Worm (Caenorhabditis elegans) whole organism, early embryonic: ENCODE results near the gene Y46G5A.29.

ENCODE experiments used
- B0310.2 ChIP-seq: sonication (generic microtip); optimal IDR thresholded peaks from 2 replicates; lab custom pipeline; 2016; ENCODE audit warnings: mild to moderate bottlenecking, missing genetic modification characterization, missing compliant biosample characterization
- F13C5.2 ChIP-seq: sonication (generic microtip); optimal IDR thresholded peaks from 2 replicates; lab custom pipeline; 2017; ENCODE audit warnings: mild to moderate bottlenecking, missing genetic modification characterization, inconsistent platforms, missing compliant biosample characterization
- aly-1 ChIP-seq: sonication (generic microtip); optimal IDR thresholded peaks from 2 replicates; lab custom pipeline; 2016; ENCODE audit warnings: missing genetic modification characterization, missing compliant biosample characterization
- ama-1 ChIP-seq: fragments of 150-350 bp; optimal IDR thresholded peaks from 2 replicates; lab custom pipeline; 2014
- ceh-13 ChIP-seq: fragments of 200-800 bp; sonication (Bioruptor generic); optimal IDR thresholded peaks from 2 replicates; lab custom pipeline; 2018; ENCODE audit warnings: mild to moderate bottlenecking, missing genetic modification characterization, missing compliant biosample characterization
- ceh-36 ChIP-seq: sonication (generic microtip); optimal IDR thresholded peaks from 2 replicates; lab custom pipeline; 2016; ENCODE audit warnings: missing genetic modification characterization, inconsistent platforms, missing compliant biosample characterization
- ets-7 ChIP-seq: sonication (generic microtip); optimal IDR thresholded peaks from 2 replicates; lab custom pipeline; 2016; ENCODE audit warnings: missing genotype, missing genetic modification characterization, missing compliant biosample characterization
- flt-1 ChIP-seq: fragments of 200-800 bp; sonication (Bioruptor generic); IDR thresholded peaks from 2 replicates; pipeline ENCODE4 v1.3.6; 2022; ENCODE audit warnings: missing genetic modification characterization, missing compliant biosample characterization
- hmbx-1 ChIP-seq: sonication (generic microtip); optimal IDR thresholded peaks from 2 replicates; lab custom pipeline; 2016; ENCODE audit warnings: mild to moderate bottlenecking, missing genetic modification characterization, missing compliant biosample characterization
- hmg-4 ChIP-seq: fragments of 200-800 bp; sonication (Bioruptor generic); optimal IDR thresholded peaks from 2 replicates; lab custom pipeline; 2018; ENCODE audit warnings: mild to moderate bottlenecking, missing genetic modification characterization, missing compliant biosample characterization
- hnd-1 ChIP-seq: sonication (generic microtip); optimal IDR thresholded peaks from 2 replicates; lab custom pipeline; 2016; ENCODE audit warnings: missing genetic modification characterization, missing compliant biosample characterization
- pes-1 ChIP-seq: fragments of 200-800 bp; sonication (Bioruptor generic); IDR thresholded peaks from 2 replicates; pipeline ENCODE4 v1.3.6; 2022; ENCODE audit warnings: missing genetic modification reagents, missing genetic modification characterization, missing compliant biosample characterization
- scrt-1 ChIP-seq: fragments of 200-800 bp; sonication (Bioruptor generic); IDR thresholded peaks from 2 replicates; pipeline ENCODE4 v1.3.6; 2022; ENCODE audit warnings: missing genetic modification characterization, missing compliant biosample characterization
- sea-1 ChIP-seq: fragments of 200-800 bp; sonication (Bioruptor generic); conservative IDR thresholded peaks from 2 replicates; pipeline ENCODE4 v1.3.6; 2022; ENCODE audit warnings: missing genetic modification characterization, missing compliant biosample characterization
- tbx-11 ChIP-seq: fragments of 200-800 bp; sonication (Bioruptor generic); IDR thresholded peaks from 2 replicates; pipeline ENCODE4 v1.3.6; 2022; ENCODE audit warnings: missing genetic modification characterization, missing compliant biosample characterization
- tbx-37 ChIP-seq: fragments of 200-800 bp; sonication (Bioruptor generic); conservative IDR thresholded peaks from 2 replicates; pipeline ENCODE4 v1.3.6; 2022; ENCODE audit warnings: missing genetic modification reagents, missing genetic modification characterization, missing compliant biosample characterization
- tra-4 ChIP-seq: sonication (generic microtip); optimal IDR thresholded peaks from 2 replicates; lab custom pipeline; 2017; ENCODE audit warnings: missing genetic modification characterization, missing compliant biosample characterization

The Y46G5A.29 gene

DNA sequence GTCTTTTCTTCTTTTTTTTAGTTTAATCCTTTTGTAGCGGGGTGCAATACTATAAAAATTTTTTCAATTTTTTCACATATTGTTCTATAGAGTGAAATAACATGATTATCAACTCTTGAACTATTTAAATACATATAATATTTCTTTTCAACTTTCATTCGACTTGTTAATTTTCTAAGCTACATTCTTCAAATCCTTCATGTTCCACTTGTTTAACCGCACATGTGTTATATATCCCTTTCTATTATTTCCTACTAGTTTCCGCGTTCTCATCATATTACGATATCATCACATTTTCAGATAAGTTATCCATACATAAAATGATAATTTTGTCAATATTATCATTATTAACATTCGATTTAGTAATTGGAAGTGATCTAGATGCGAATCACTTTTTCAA, at the start of gene Y46G5A.29:
TSS of gene Y46G5A.29 (plus strand) at position 301 of the 400 bp plus-strand sequence.
- TF ChIP-seq flt-1 (GFP tag; lab: Robert Waterston, UW) (no peak), pes-1 (no peak), tbx-11 (GFP tag; lab: Robert Waterston, UW) (no peak), sea-1 (GFP tag; lab: Robert Waterston, UW) (no peak), ets-7 (no peak), hnd-1 (tag; lab: Kevin White, UChicago) (no peak), B0310.2 (no peak), ceh-13 (no peak), hmbx-1 (tag; lab: Kevin White, UChicago) (no peak)

DNA sequence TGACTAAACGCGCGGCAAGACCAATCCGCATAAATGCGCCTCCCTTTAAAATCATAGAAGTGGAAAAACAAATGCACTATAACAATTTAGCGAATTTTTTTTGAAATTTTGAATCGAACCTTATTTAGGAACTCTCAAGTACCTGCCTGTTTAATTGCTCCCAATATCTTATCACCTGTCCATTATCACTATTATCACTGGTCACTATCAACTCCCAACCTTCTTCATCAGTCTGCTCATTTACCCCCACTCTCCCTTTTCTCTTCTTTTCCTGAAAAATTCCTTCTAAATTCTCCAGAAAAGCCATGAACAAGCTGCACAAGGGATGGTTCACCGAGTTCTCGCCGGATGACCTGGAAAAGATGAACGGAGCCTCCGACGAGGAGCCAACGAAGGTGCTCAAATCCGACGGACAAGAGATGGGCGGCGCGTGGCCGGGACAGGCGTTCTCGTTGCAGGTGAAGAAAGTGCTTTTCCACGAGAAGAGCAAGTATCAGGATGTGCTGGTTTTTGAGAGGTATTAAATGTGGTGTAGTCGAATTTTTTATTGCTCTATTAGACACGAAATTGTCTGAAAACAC, 49.3 kb upstream of the Y46G5A.29 start, which contains the start of gene spds-1:
TSS of gene spds-1 (plus strand) at position 298 of the 581 bp plus-strand sequence.
- no peak for TF ChIP-seq F13C5.2 (tag; lab: Kevin White, UChicago)
- no peak for TF ChIP-seq aly-1 (tag; lab: Kevin White, UChicago)
- TF ChIP-seq pes-1 = no peak
- no peak for TF ChIP-seq ets-7
- no peak for TF ChIP-seq tbx-37 (GFP tag; lab: Robert Waterston, UW)
- TF ChIP-seq flt-1 (GFP tag; lab: Robert Waterston, UW) = no peak
- TF ChIP-seq sea-1 (GFP tag; lab: Robert Waterston, UW) = no peak
- no peak for TF ChIP-seq ceh-36
- no peak for TF ChIP-seq scrt-1 (GFP tag; lab: Robert Waterston, UW)
- TF ChIP-seq ama-1 = no peak
- no peak for TF ChIP-seq hmg-4 (GFP tag; lab: Kevin White, UChicago)
- no peak for TF ChIP-seq B0310.2
- no peak for TF ChIP-seq ceh-13

DNA sequence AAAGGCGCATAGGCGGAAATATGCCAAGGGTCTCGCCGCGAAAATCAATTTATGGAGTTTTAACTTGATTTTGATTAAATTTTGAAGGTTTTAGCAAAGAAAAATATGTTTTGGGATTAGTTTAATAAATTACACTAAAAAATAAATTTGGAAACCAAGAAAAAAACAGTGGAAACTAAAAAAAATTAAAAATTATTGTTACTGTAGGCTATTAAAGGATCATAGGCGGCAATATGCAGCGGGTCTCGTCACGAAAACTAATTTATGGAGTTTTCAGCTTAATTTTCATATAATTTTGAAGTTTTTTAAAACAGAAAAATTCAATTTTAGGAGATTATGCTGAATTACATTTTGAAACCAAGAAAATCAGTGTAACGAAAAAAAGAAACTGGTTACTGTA, 47.3 kb upstream of the Y46G5A.29 start:
- TF ChIP-seq hnd-1 (tag; lab: Kevin White, UChicago) (no peak), tbx-11 (GFP tag; lab: Robert Waterston, UW) (no peak), scrt-1 (GFP tag; lab: Robert Waterston, UW) (no peak), aly-1 (tag; lab: Kevin White, UChicago) (no peak), ama-1 (no peak), ceh-36 (no peak), ets-7 (no peak), sea-1 (GFP tag; lab: Robert Waterston, UW) (no peak)

- TF ChIP-seq hnd-1 (tag; lab: Kevin White, UChicago) = no peak
- no peak for TF ChIP-seq ama-1
- no peak for TF ChIP-seq ceh-13
- no peak for TF ChIP-seq ets-7
- no peak for TF ChIP-seq hmbx-1 (tag; lab: Kevin White, UChicago)
- TF ChIP-seq F13C5.2 (tag; lab: Kevin White, UChicago) = no peak
- no peak for TF ChIP-seq flt-1 (GFP tag; lab: Robert Waterston, UW)
- no peak for TF ChIP-seq B0310.2
- TF ChIP-seq ceh-36 = no peak
- TF ChIP-seq tbx-11 (GFP tag; lab: Robert Waterston, UW) = no peak
- no peak for TF ChIP-seq scrt-1 (GFP tag; lab: Robert Waterston, UW)
- no peak for TF ChIP-seq pes-1
- no peak for TF ChIP-seq tbx-37 (GFP tag; lab: Robert Waterston, UW)
- TF ChIP-seq sea-1 (GFP tag; lab: Robert Waterston, UW) = no peak
- no peak for TF ChIP-seq hmg-4 (GFP tag; lab: Kevin White, UChicago)
- no peak for TF ChIP-seq aly-1 (tag; lab: Kevin White, UChicago)
Measured at ce11 chrII:12809725-12810124, 46.3 kb upstream of the Y46G5A.29 start.

- TF ChIP-seq sea-1 (GFP tag; lab: Robert Waterston, UW) = no peak
- TF ChIP-seq tbx-37 (GFP tag; lab: Robert Waterston, UW) = no peak
- no peak for TF ChIP-seq ama-1
- no peak for TF ChIP-seq tbx-11 (GFP tag; lab: Robert Waterston, UW)
- no peak for TF ChIP-seq ceh-13
- TF ChIP-seq ceh-36 = no peak
- TF ChIP-seq B0310.2 = no peak
- TF ChIP-seq aly-1 (tag; lab: Kevin White, UChicago) = no peak
- TF ChIP-seq tra-4 (tag; lab: Kevin White, UChicago) = no peak
- no peak for TF ChIP-seq scrt-1 (GFP tag; lab: Robert Waterston, UW)
- no peak for TF ChIP-seq hmg-4 (GFP tag; lab: Kevin White, UChicago)
- no peak for TF ChIP-seq F13C5.2 (tag; lab: Kevin White, UChicago)
- no peak for TF ChIP-seq ets-7
- TF ChIP-seq hmbx-1 (tag; lab: Kevin White, UChicago) = no peak
- no peak for TF ChIP-seq hnd-1 (tag; lab: Kevin White, UChicago)
Measured at ce11 chrII:12810709-12811108, 45.3 kb upstream of the Y46G5A.29 start, which contains the start of gene Y46G5A.20. Gene Y46G5A.20, plus strand, starts transcription at chrII:12811009.

- TF ChIP-seq aly-1 (tag; lab: Kevin White, UChicago) (no peak), ets-7 (no peak), ceh-13 (no peak), tbx-37 (GFP tag; lab: Robert Waterston, UW) (no peak)
Measured at ce11 chrII:12813253-12813652, 42.7 kb upstream of the Y46G5A.29 start.

ce11 chrII:12816412-12817146, 39.4 kb upstream of the Y46G5A.29 start, which contains the start of gene acl-7:
Gene acl-7, minus strand, starts transcription at chrII:12816462.
- TF ChIP-seq F13C5.2 (tag; lab: Kevin White, UChicago) (no peak), ceh-13 (no peak), scrt-1 (GFP tag; lab: Robert Waterston, UW) (no peak), tbx-11 (GFP tag; lab: Robert Waterston, UW) (no peak), ama-1 (no peak), hmbx-1 (tag; lab: Kevin White, UChicago) (no peak), hnd-1 (tag; lab: Kevin White, UChicago) (no peak), pes-1 (no peak), tbx-37 (GFP tag; lab: Robert Waterston, UW) (no peak), flt-1 (GFP tag; lab: Robert Waterston, UW) (no peak), ets-7 (no peak), hmg-4 (GFP tag; lab: Kevin White, UChicago) (no peak)
